Fruit fly (Drosophila melanogaster) whole organism, embryonic: ENCODE data around the gene Trpgamma.

ENCODE experiments used
- Abd-B ChIP-seq: fragments of 200-800 bp; sonication (Bioruptor generic); optimal IDR thresholded peaks from 2 replicates; lab custom pipeline; 2018; ENCODE audit warnings: missing biosample characterization, mild to moderate bottlenecking, missing genetic modification characterization, moderate library complexity
- Atf3 ChIP-seq: fragments of 200-800 bp; sonication (Bioruptor generic); optimal IDR thresholded peaks from 3 replicates; lab custom pipeline; 2016; ENCODE audit warnings: missing biosample characterization, missing genetic modification characterization
- CG1024 ChIP-seq: fragments of 200-800 bp; sonication (Bioruptor generic); IDR thresholded peaks from 2 replicates; pipeline ENCODE4 v1.3.6; 2022; ENCODE audit warnings: missing biosample characterization, missing genetic modification characterization
- CG11085 ChIP-seq: fragments of 200-800 bp; sonication (Bioruptor generic); IDR thresholded peaks from 2 replicates; pipeline ENCODE4 v1.3.6; 2022; ENCODE audit warnings: missing biosample characterization, missing genetic modification characterization
- CG11093 ChIP-seq: fragments of 200-800 bp; sonication (Bioruptor generic); IDR thresholded peaks from 3 replicates; pipeline ENCODE4 v1.3.6; 2022; ENCODE audit warnings: missing biosample characterization, missing genetic modification characterization
- CG11247 ChIP-seq: fragments of 200-800 bp; sonication (Bioruptor generic); IDR thresholded peaks from 2 replicates; pipeline ENCODE4 v1.3.6; 2022; ENCODE audit warnings: missing biosample characterization, missing genetic modification characterization
- CG12942 ChIP-seq: fragments of 200-800 bp; sonication (Bioruptor generic); optimal IDR thresholded peaks from 3 replicates; lab custom pipeline; 2016; ENCODE audit warnings: missing biosample characterization, missing genetic modification characterization
- CG17829 ChIP-seq: fragments of 200-800 bp; optimal IDR thresholded peaks from 2 replicates; lab custom pipeline; 2019; ENCODE audit warnings: missing biosample characterization, mild to moderate bottlenecking, missing genetic modification characterization, moderate library complexity
- CG17912 ChIP-seq: fragments of 200-800 bp; sonication (Bioruptor generic); optimal IDR thresholded peaks from 2 replicates; lab custom pipeline; 2018; ENCODE audit warnings: missing biosample characterization, mild to moderate bottlenecking, missing genetic modification characterization
- CG18011 ChIP-seq: fragments of 200-800 bp; sonication (Bioruptor generic); optimal IDR thresholded peaks from 2 replicates; lab custom pipeline; 2017; ENCODE audit warnings: missing biosample characterization, missing genetic modification characterization, mild to moderate bottlenecking, moderate library complexity, missing genotype
- CG18262 ChIP-seq: fragments of 200-800 bp; optimal IDR thresholded peaks from 3 replicates; lab custom pipeline; 2019; ENCODE audit warnings: missing biosample characterization, mild to moderate bottlenecking, missing genetic modification characterization, moderate library complexity
- CG2875 ChIP-seq: fragments of 200-800 bp; sonication (Bioruptor generic); optimal IDR thresholded peaks from 2 replicates; lab custom pipeline; 2017; ENCODE audit warnings: missing biosample characterization, mild to moderate bottlenecking, missing genetic modification characterization, missing genetic modification reagents
- CG31441 ChIP-seq: fragments of 200-800 bp; sonication (Bioruptor generic); IDR thresholded peaks from 2 replicates; pipeline ENCODE4 v1.3.6; 2022; ENCODE audit warnings: missing biosample characterization, missing genetic modification characterization
- CG34224 ChIP-seq: fragments of 200-800 bp; sonication (Bioruptor generic); IDR thresholded peaks from 3 replicates; pipeline ENCODE4 v1.3.6; 2022; ENCODE audit warnings: missing biosample characterization, missing genetic modification characterization; ENCODE audit not compliant: partially characterized antibody
- CG4404 ChIP-seq: fragments of 200-800 bp; sonication (Bioruptor generic); IDR thresholded peaks from 2 replicates; pipeline ENCODE4 v1.3.6; 2022; ENCODE audit warnings: missing biosample characterization, missing genetic modification characterization
- CG5953 ChIP-seq: fragments of 200-800 bp; sonication (Bioruptor generic); IDR thresholded peaks from 2 replicates; pipeline ENCODE4 v1.3.6; 2022; ENCODE audit warnings: missing biosample characterization, missing genetic modification characterization
- CG7556 ChIP-seq: fragments of 200-800 bp; sonication (Bioruptor generic); optimal IDR thresholded peaks from 2 replicates; lab custom pipeline; 2017; ENCODE audit warnings: missing biosample characterization, mild to moderate bottlenecking, missing genetic modification characterization
- CG8290 ChIP-seq, 3 experiments: fragments of 200-800 bp; sonication (Bioruptor generic); optimal IDR thresholded peaks; 2 replicates each; lab custom pipeline; 2016 to 2019; ENCODE audit warnings: missing biosample characterization in 3 of 3, missing genetic modification characterization in 3 of 3, mild to moderate bottlenecking in 2 of 3, moderate library complexity in 1 of 3
- CG8388 ChIP-seq: fragments of 200-800 bp; sonication (Bioruptor generic); optimal IDR thresholded peaks from 2 replicates; lab custom pipeline; 2019; ENCODE audit warnings: missing biosample characterization, mild to moderate bottlenecking, missing genetic modification characterization, moderate library complexity
- CG8924 ChIP-seq: fragments of 200-800 bp; optimal IDR thresholded peaks from 3 replicates; lab custom pipeline; 2019; ENCODE audit warnings: missing biosample characterization, mild to moderate bottlenecking, missing genetic modification characterization, moderate library complexity
- CG9727 ChIP-seq: fragments of 200-800 bp; sonication (Bioruptor generic); optimal IDR thresholded peaks from 3 replicates; lab custom pipeline; 2017; ENCODE audit warnings: missing biosample characterization, mild to moderate bottlenecking, missing genetic modification characterization
- D19B ChIP-seq: fragments of 200-800 bp; sonication (Bioruptor generic); optimal IDR thresholded peaks from 2 replicates; lab custom pipeline; 2017; ENCODE audit warnings: missing biosample characterization, mild to moderate bottlenecking, missing genetic modification characterization
- Dek ChIP-seq: fragments of 200-800 bp; sonication (Bioruptor generic); optimal IDR thresholded peaks from 3 replicates; lab custom pipeline; 2019; ENCODE audit warnings: missing biosample characterization, mild to moderate bottlenecking, missing genetic modification characterization, moderate library complexity
- Dip3 ChIP-seq: fragments of 200-800 bp; sonication (Bioruptor generic); optimal IDR thresholded peaks from 3 replicates; lab custom pipeline; 2016; ENCODE audit warnings: missing biosample characterization, missing genetic modification characterization
- HLH54F ChIP-seq: fragments of 200-800 bp; sonication (Bioruptor generic); optimal IDR thresholded peaks from 3 replicates; lab custom pipeline; 2016; ENCODE audit warnings: missing biosample characterization, missing genetic modification characterization
- Hmx ChIP-seq: fragments of 200-800 bp; sonication (Bioruptor generic); optimal IDR thresholded peaks from 2 replicates; lab custom pipeline; 2016; ENCODE audit warnings: missing biosample characterization, missing genetic modification characterization
- Hr39 ChIP-seq: fragments of >200 bp; optimal IDR thresholded peaks from 2 replicates; lab custom pipeline; 2017
- NC2α ChIP-seq: fragments of 200-800 bp; sonication (Bioruptor generic); optimal IDR thresholded peaks from 2 replicates; lab custom pipeline; 2016; ENCODE audit warnings: missing biosample characterization, missing genetic modification characterization
- Nf-YA ChIP-seq: fragments of 200-800 bp; sonication (Bioruptor generic); IDR thresholded peaks from 2 replicates; pipeline ENCODE4 v1.3.6; 2022; ENCODE audit warnings: missing biosample characterization, missing genetic modification characterization
- Oaz ChIP-seq: fragments of 200-800 bp; sonication (Bioruptor generic); IDR thresholded peaks from 2 replicates; pipeline ENCODE4 v1.3.6; 2022; ENCODE audit warnings: missing biosample characterization, missing genetic modification characterization
- Sox102F ChIP-seq: fragments of 200-800 bp; sonication (Bioruptor generic); optimal IDR thresholded peaks from 2 replicates; lab custom pipeline; 2018; ENCODE audit warnings: missing biosample characterization, mild to moderate bottlenecking, missing genetic modification characterization, moderate library complexity
- Usf ChIP-seq: fragments of 200-800 bp; sonication (Bioruptor generic); optimal IDR thresholded peaks from 2 replicates; lab custom pipeline; 2017; ENCODE audit warnings: missing genotype, missing biosample characterization, missing genetic modification characterization
- amos ChIP-seq: fragments of 200-800 bp; sonication (Bioruptor generic); IDR thresholded peaks from 2 replicates; pipeline ENCODE4 v1.3.6; 2022; ENCODE audit warnings: missing biosample characterization, missing genetic modification characterization; ENCODE audit not compliant: partially characterized antibody
- aop ChIP-seq: fragments of 200-800 bp; sonication (Bioruptor generic); IDR thresholded peaks from 2 replicates; pipeline ENCODE4 v1.3.6; 2022; ENCODE audit warnings: missing biosample characterization, missing genetic modification characterization
- ap ChIP-seq: fragments of 200-800 bp; sonication (Bioruptor generic); IDR thresholded peaks from 2 replicates; pipeline ENCODE4 v1.3.6; 2022; ENCODE audit warnings: missing biosample characterization, missing genetic modification characterization
- ato ChIP-seq: fragments of 200-800 bp; sonication (Bioruptor generic); IDR thresholded peaks from 2 replicates; pipeline ENCODE4 v1.3.6; 2022; ENCODE audit warnings: missing biosample characterization, missing genetic modification characterization; ENCODE audit not compliant: partially characterized antibody
- bsh ChIP-seq, 2 experiments: fragments of 200-800 bp; sonication (Bioruptor generic); optimal IDR thresholded peaks; 2 replicates each; lab custom pipeline; 2017 to 2018; ENCODE audit warnings: mild to moderate bottlenecking in 2 of 2, missing biosample characterization in 2 of 2, missing genetic modification characterization in 2 of 2, moderate library complexity in 1 of 2
- dimm ChIP-seq: fragments of 200-800 bp; sonication (Bioruptor generic); IDR thresholded peaks from 2 replicates; pipeline ENCODE4 v1.3.6; 2022; ENCODE audit warnings: missing biosample characterization, missing genetic modification characterization
- emc ChIP-seq: fragments of 200-800 bp; sonication (Bioruptor generic); optimal IDR thresholded peaks from 2 replicates; lab custom pipeline; 2016; ENCODE audit warnings: missing biosample characterization, missing genetic modification characterization
- ems ChIP-seq: fragments of 200-800 bp; sonication (Bioruptor generic); optimal IDR thresholded peaks from 3 replicates; lab custom pipeline; 2016; ENCODE audit warnings: missing biosample characterization, missing genetic modification characterization
- fd96Cb ChIP-seq: fragments of 200-800 bp; sonication (Bioruptor generic); optimal IDR thresholded peaks from 2 replicates; lab custom pipeline; 2018; ENCODE audit warnings: missing biosample characterization, mild to moderate bottlenecking, missing genetic modification characterization, moderate library complexity
- fru ChIP-seq: fragments of >200 bp; optimal IDR thresholded peaks from 2 replicates; lab custom pipeline; 2017
- h ChIP-seq: fragments of >200 bp; optimal IDR thresholded peaks from 2 replicates; lab custom pipeline; 2017
- jing ChIP-seq: fragments of 200-800 bp; sonication (Bioruptor generic); optimal IDR thresholded peaks from 2 replicates; lab custom pipeline; 2018; ENCODE audit warnings: missing biosample characterization, mild to moderate bottlenecking, missing genetic modification characterization
- nmo ChIP-seq: fragments of 200-800 bp; sonication (Bioruptor generic); optimal IDR thresholded peaks from 2 replicates; lab custom pipeline; 2018; ENCODE audit warnings: missing biosample characterization, mild to moderate bottlenecking, missing genetic modification characterization, moderate library complexity
- onecut ChIP-seq: fragments of 200-800 bp; sonication (Bioruptor generic); IDR thresholded peaks from 2 replicates; pipeline ENCODE4 v1.3.6; 2022; ENCODE audit warnings: missing biosample characterization, missing genetic modification characterization
- p53 ChIP-seq: fragments of 200-800 bp; sonication (Bioruptor generic); optimal IDR thresholded peaks from 2 replicates; lab custom pipeline; 2016; ENCODE audit warnings: missing biosample characterization, missing genetic modification characterization
- pnt ChIP-seq: fragments of 200-800 bp; sonication (Bioruptor generic); optimal IDR thresholded peaks from 3 replicates; lab custom pipeline; 2016; ENCODE audit warnings: missing biosample characterization, missing genetic modification characterization
- repo ChIP-seq: fragments of 200-800 bp; sonication (Bioruptor generic); optimal IDR thresholded peaks from 2 replicates; lab custom pipeline; 2016; ENCODE audit warnings: missing biosample characterization, missing genetic modification characterization
- seq ChIP-seq: fragments of 200-800 bp; sonication (Bioruptor generic); IDR thresholded peaks from 2 replicates; pipeline ENCODE4 v1.3.6; 2022; ENCODE audit warnings: missing biosample characterization, missing genetic modification characterization
- sima ChIP-seq: fragments of 200-800 bp; sonication (Bioruptor generic); optimal IDR thresholded peaks from 2 replicates; lab custom pipeline; 2016; ENCODE audit warnings: missing biosample characterization, missing genetic modification characterization
- stwl ChIP-seq: fragments of 200-800 bp; sonication (Bioruptor generic); optimal IDR thresholded peaks from 3 replicates; lab custom pipeline; 2018; ENCODE audit warnings: missing biosample characterization, mild to moderate bottlenecking, missing genetic modification characterization, moderate library complexity

Trpgamma gene

dm6 chr2L:16656692-16657109, 19.8 kb downstream of the Trpgamma start (continued):
- peak; percentile 33 for TF ChIP-seq ems (GFP tag; lab: Kevin White, UChicago)
- peak; percentile 68 for TF ChIP-seq fd96Cb
- peak; percentile 88 for TF ChIP-seq Abd-B (GFP tag; lab: Kevin White, UChicago)
- peak; percentile 7 for TF ChIP-seq Usf
- no peak for TF ChIP-seq jing (GFP tag; lab: Kevin White, UChicago)
- TF ChIP-seq CG17912 (GFP tag; lab: Kevin White, UChicago): no peak
- peak; percentile 78 for TF ChIP-seq CG11085 (GFP tag; lab: Robert Waterston, UW)
- TF ChIP-seq Nf-YA (GFP tag; lab: Robert Waterston, UW): no peak
- peak; percentile 66 for TF ChIP-seq Dek
- no peak for TF ChIP-seq CG34224 (GFP tag; lab: Robert Waterston, UW)
- TF ChIP-seq emc (GFP tag; lab: Kevin White, UChicago): no peak
- peak; percentile 62 for TF ChIP-seq CG11247 (GFP tag; lab: Robert Waterston, UW)
- no peak for TF ChIP-seq repo (GFP tag; lab: Kevin White, UChicago)
- peak; percentile 57 for TF ChIP-seq CG8388
- TF ChIP-seq CG18011 (GFP tag; lab: Kevin White, UChicago): peak; percentile 99
- no peak for TF ChIP-seq sima
- peak; percentile 59 for TF ChIP-seq CG4404 (GFP tag; lab: Robert Waterston, UW)
- no peak for TF ChIP-seq pnt (GFP tag; lab: Kevin White, UChicago)
- peak in 1 of 2 experiments; percentile 74 for TF ChIP-seq bsh (GFP tag; optimal IDR thresholded peaks at IDR 0.05; lab: Kevin White, UChicago)
- TF ChIP-seq HLH54F (GFP tag; lab: Kevin White, UChicago): peak; percentile 45
- TF ChIP-seq CG7556 (GFP tag; lab: Kevin White, UChicago): peak; percentile 51
- TF ChIP-seq CG17829 (tag; lab: Kevin White, UChicago): peak; percentile 82
- no peak for TF ChIP-seq CG2875
- TF ChIP-seq Hr39: no peak
- TF ChIP-seq CG11093 (GFP tag; lab: Robert Waterston, UW): peak; percentile 56; the same call in 2 of the 3 replicates
- TF ChIP-seq p53: no peak
- TF ChIP-seq onecut (GFP tag; lab: Robert Waterston, UW): no peak
- TF ChIP-seq CG5953 (GFP tag; lab: Robert Waterston, UW): 0 out of 2 replicates have a peak, but pooled peaks have one; percentile 31
- no peak for TF ChIP-seq CG8290 (GFP tag; optimal IDR thresholded peaks at IDR 0.05; lab: Kevin White, UChicago)
- no peak for TF ChIP-seq CG8290 (tag; optimal IDR thresholded peaks at IDR 0.05; lab: Kevin White, UChicago)
- no peak for TF ChIP-seq Atf3 (GFP tag; lab: Kevin White, UChicago)
- TF ChIP-seq CG18262 (tag; lab: Kevin White, UChicago): peak; percentile 69
- peak; percentile 52 for TF ChIP-seq Dip3
- no peak for TF ChIP-seq Hmx
- TF ChIP-seq NC2α (GFP tag; lab: Kevin White, UChicago): no peak
- no peak for TF ChIP-seq fru (lab: Kevin White, UChicago)
- TF ChIP-seq nmo (GFP tag; lab: Kevin White, UChicago): peak; percentile 86
- TF ChIP-seq seq: 0 out of 2 replicates have a peak, but pooled peaks have one; percentile 29
- peak; percentile 78 for TF ChIP-seq CG31441
- peak; percentile 77 for TF ChIP-seq CG8924 (tag; lab: Kevin White, UChicago)
- no peak for TF ChIP-seq h (lab: Kevin White, UChicago)
- TF ChIP-seq amos (GFP tag; lab: Robert Waterston, UW): peak; percentile 41
- peak; percentile 81 for TF ChIP-seq Sox102F
- TF ChIP-seq D19B (GFP tag; lab: Kevin White, UChicago): peak; percentile 21
- TF ChIP-seq ato (GFP tag; lab: Robert Waterston, UW): no peak
- no peak for TF ChIP-seq aop (GFP tag; lab: Robert Waterston, UW)
- peak; percentile 69 for TF ChIP-seq CG9727 (GFP tag; lab: Kevin White, UChicago)
- no peak for TF ChIP-seq dimm
- TF ChIP-seq Oaz: no peak
- TF ChIP-seq stwl (tag; lab: Kevin White, UChicago): peak; percentile 82
- 0 out of 2 replicates have a peak, but pooled peaks have one; percentile 10 for TF ChIP-seq CG1024 (GFP tag; lab: Robert Waterston, UW)
- TF ChIP-seq CG12942 (GFP tag; lab: Kevin White, UChicago): peak; percentile 26
- peak; percentile 37; the same call in 1 of the 2 replicates for TF ChIP-seq ap (GFP tag; lab: Robert Waterston, UW)
